Worm (Caenorhabditis elegans): ENCODE results near the gene best-5.
A peak's percentile ranks its signal among the peaks of the same experiment; 100 is the strongest.
"Not testable (repeated sequence)": the region's sequence is repeated elsewhere in the genome, so short reads cannot be mapped to it uniquely, and the experiment has no call there.

best-5 gene

ce11 chrIII:9682729-9683128 is 7.3 kb downstream of the best-5 start, which contains the start of gene C07A9.5:
TSS of gene C07A9.5 (minus strand) at chrIII:9682829.
- not testable (repeated sequence) for TF ChIP-seq pqm-1 (tag; optimal IDR thresholded peaks at IDR 0.05); ama-1 (optimal IDR thresholded peaks at IDR 0.05); pha-4 (tag; optimal IDR thresholded peaks at IDR 0.05)

ce11 chrIII:9681206-9681605 is 8.8 kb downstream of the best-5 start, which contains the start of gene C07A9.13:
TSS of gene C07A9.13 (minus strand) at chrIII:9681306.
- TF ChIP-seq nhr-232, rnt-1, F13H6.1 (tag; optimal IDR thresholded peaks at IDR 0.05): not testable (repeated sequence)

ce11 chrIII:9678819-9679218 is 11.2 kb downstream of the best-5 start, which contains the start of gene ugt-60:
TSS of gene ugt-60 (minus strand) at chrIII:9679051.
- peak; percentile 5 for TF ChIP-seq nhr-11 (tag; optimal IDR thresholded peaks at IDR 0.05)
- TF ChIP-seq eyg-1 (tag; optimal IDR thresholded peaks at IDR 0.05), result no peak

- TF ChIP-seq syd-9 (tag; optimal IDR thresholded peaks at IDR 0.05) (no peak), pha-4 (tag; optimal IDR thresholded peaks at IDR 0.05) (no peak), tbx-2 (tag; optimal IDR thresholded peaks at IDR 0.05) (no peak), nfya-1 (tag; optimal IDR thresholded peaks at IDR 0.05) (no peak), ceh-9 (tag; optimal IDR thresholded peaks at IDR 0.05) (no peak), sox-2 (GFP tag; IDR thresholded peaks at IDR 0.05) (no peak), unc-86 (tag; optimal IDR thresholded peaks at IDR 0.05) (no peak), sox-4 (tag; optimal IDR thresholded peaks at IDR 0.05) (no peak), che-1 (tag; optimal IDR thresholded peaks at IDR 0.05) (no peak), nhr-232 (tag; optimal IDR thresholded peaks at IDR 0.05) (no peak), elt-2 (tag; optimal IDR thresholded peaks at IDR 0.05) (no peak), lim-6 (tag; optimal IDR thresholded peaks at IDR 0.05) (no peak), ama-1 (optimal IDR thresholded peaks at IDR 0.05) (no peak), npax-4 (tag; optimal IDR thresholded peaks at IDR 0.05) (no peak), F13H6.1 (tag; optimal IDR thresholded peaks at IDR 0.05) (no peak), madf-2 (tag; optimal IDR thresholded peaks at IDR 0.05) (no peak), pax-1 (tag; optimal IDR thresholded peaks at IDR 0.05) (no peak), pag-3 (tag; optimal IDR thresholded peaks at IDR 0.05; ENCODE audit: borderline replicate concordance) (no peak), fkh-10 (GFP tag; optimal IDR thresholded peaks at IDR 0.05) (no peak)
Observed at ce11 chrIII:9669546-9669945, 20.5 kb downstream of the best-5 start.

- TF ChIP-seq nhr-232 (tag; optimal IDR thresholded peaks at IDR 0.05), result peak; percentile 24
- TF ChIP-seq ets-4 (tag; optimal IDR thresholded peaks at IDR 0.05), result peak; percentile 38
- TF ChIP-seq C08G9.2 (tag; optimal IDR thresholded peaks at IDR 0.05), result peak; percentile 17
- peak; percentile 53 for TF ChIP-seq dve-1 (tag; optimal IDR thresholded peaks at IDR 0.05)
- TF ChIP-seq pag-3 (tag; optimal IDR thresholded peaks at IDR 0.05; ENCODE audit: borderline replicate concordance), result peak; percentile 1
- 0 out of 2 replicates have a peak, but pooled peaks have one; percentile 4 for TF ChIP-seq unc-3 (GFP tag; conservative IDR thresholded peaks at IDR 0.05)
- TF ChIP-seq unc-3 (tag; optimal IDR thresholded peaks at IDR 0.05), result no peak
- TF ChIP-seq ceh-18 (tag; optimal IDR thresholded peaks at IDR 0.05), result peak; percentile 76
- no peak for TF ChIP-seq pha-4 (tag; optimal IDR thresholded peaks at IDR 0.05)
- peak; percentile 46 for TF ChIP-seq fkh-6 (tag; optimal IDR thresholded peaks at IDR 0.05)
- TF ChIP-seq ceh-34 (tag; optimal IDR thresholded peaks at IDR 0.05), result peak; percentile 80
- TF ChIP-seq ceh-6 (GFP tag; optimal IDR thresholded peaks at IDR 0.05), result peak; percentile 52
- peak; percentile 7 for TF ChIP-seq unc-55 (GFP tag; optimal IDR thresholded peaks at IDR 0.05)
- peak; percentile 46 for TF ChIP-seq ceh-14 (tag; optimal IDR thresholded peaks at IDR 0.05)
- peak; percentile 67 for TF ChIP-seq ceh-31 (tag; optimal IDR thresholded peaks at IDR 0.05)
- TF ChIP-seq F13H6.1 (tag; optimal IDR thresholded peaks at IDR 0.05), result peak; percentile 43
- TF ChIP-seq rnt-1 (tag; optimal IDR thresholded peaks at IDR 0.05), result no peak
- no peak for TF ChIP-seq pha-2 (tag; optimal IDR thresholded peaks at IDR 0.05)
- peak; percentile 18 for TF ChIP-seq hlh-8 (tag; optimal IDR thresholded peaks at IDR 0.05)
- TF ChIP-seq ref-2 (tag; optimal IDR thresholded peaks at IDR 0.05), result peak; percentile 70
- TF ChIP-seq sox-2 (GFP tag; IDR thresholded peaks at IDR 0.05), result no peak
- peak; percentile 68 for TF ChIP-seq pros-1 (tag; optimal IDR thresholded peaks at IDR 0.05)
- TF ChIP-seq nfya-1 (tag; optimal IDR thresholded peaks at IDR 0.05), result peak; percentile 69
- peak; percentile 28 for TF ChIP-seq ceh-19 (GFP tag; optimal IDR thresholded peaks at IDR 0.05)
- TF ChIP-seq eyg-1 (tag; optimal IDR thresholded peaks at IDR 0.05), result peak; percentile 37
- peak; percentile 38 for TF ChIP-seq elt-2 (tag; optimal IDR thresholded peaks at IDR 0.05)
- peak; percentile 25 for TF ChIP-seq T23F11.4 (GFP tag; optimal IDR thresholded peaks at IDR 0.05)
- TF ChIP-seq ceh-30 (tag; optimal IDR thresholded peaks at IDR 0.05), result no peak
- no peak for TF ChIP-seq pat-9 (tag; optimal IDR thresholded peaks at IDR 0.05)
- no peak for TF ChIP-seq syd-9 (tag; optimal IDR thresholded peaks at IDR 0.05)
Observed at ce11 chrIII:9667591-9668265, 22.3 kb downstream of the best-5 start, which contains the start of gene C07A9.9. TSS of gene C07A9.9 (minus strand) at chrIII:9667641.

Data from whole organism, late embryonic.